Fruit fly (Drosophila melanogaster) whole organism, prepupa: ENCODE measurements around the gene yl.

Experiments used
- Blimp-1 ChIP-seq: fragments of 200-800 bp; sonication (Bioruptor generic); optimal IDR thresholded peaks from 3 replicates; lab custom pipeline; 2017; ENCODE audit warnings: missing biosample characterization, missing genetic modification characterization, mild to moderate bottlenecking, moderate library complexity, missing genetic modification reagents
- CG10631 ChIP-seq: fragments of 200-800 bp; sonication (Bioruptor generic); optimal IDR thresholded peaks from 2 replicates; lab custom pipeline; 2016; ENCODE audit warnings: missing biosample characterization, missing genetic modification characterization
- CG11294 ChIP-seq: fragments of 200-800 bp; sonication (Bioruptor generic); IDR thresholded peaks from 2 replicates; pipeline ENCODE4 v1.3.6; 2022; ENCODE audit warnings: missing biosample characterization, missing genetic modification characterization
- CG11762 ChIP-seq: fragments of 200-800 bp; sonication (Bioruptor generic); optimal IDR thresholded peaks from 3 replicates; lab custom pipeline; 2016; ENCODE audit warnings: missing biosample characterization, missing genetic modification characterization; ENCODE audit not compliant: insufficient read depth
- CG11902 ChIP-seq: fragments of 200-800 bp; sonication (Bioruptor generic); optimal IDR thresholded peaks from 3 replicates; lab custom pipeline; 2016; ENCODE audit warnings: missing biosample characterization, missing genetic modification characterization
- CG15336 ChIP-seq: fragments of 200-800 bp; sonication (Bioruptor generic); IDR thresholded peaks from 2 replicates; pipeline ENCODE4 v1.3.6; 2022; ENCODE audit warnings: missing biosample characterization, missing genetic modification characterization
- CG1621 ChIP-seq: fragments of 200-800 bp; sonication (Bioruptor generic); optimal IDR thresholded peaks from 3 replicates; lab custom pipeline; 2018; ENCODE audit warnings: missing biosample characterization, mild to moderate bottlenecking, missing genetic modification characterization
- CG3032 ChIP-seq: fragments of 200-800 bp; optimal IDR thresholded peaks from 2 replicates; lab custom pipeline; 2019; ENCODE audit warnings: missing biosample characterization, mild to moderate bottlenecking, missing genetic modification characterization, moderate library complexity
- CG31627 ChIP-seq: fragments of 200-800 bp; sonication (Bioruptor generic); optimal IDR thresholded peaks from 3 replicates; lab custom pipeline; 2016; ENCODE audit warnings: missing biosample characterization, missing genetic modification characterization
- CG32006 ChIP-seq: fragments of 200-800 bp; sonication (Bioruptor generic); optimal IDR thresholded peaks from 3 replicates; lab custom pipeline; 2017; ENCODE audit warnings: missing biosample characterization, mild to moderate bottlenecking, missing genetic modification characterization
- CG34406 ChIP-seq: fragments of 200-800 bp; sonication (Bioruptor generic); optimal IDR thresholded peaks from 3 replicates; lab custom pipeline; 2016; ENCODE audit warnings: missing biosample characterization, missing genetic modification characterization
- CG3919 ChIP-seq: fragments of 200-800 bp; sonication (Bioruptor generic); optimal IDR thresholded peaks from 3 replicates; lab custom pipeline; 2016; ENCODE audit warnings: missing biosample characterization, missing genetic modification characterization
- CG4318 ChIP-seq: fragments of 200-800 bp; sonication (Bioruptor generic); optimal IDR thresholded peaks from 3 replicates; lab custom pipeline; 2017; ENCODE audit warnings: missing biosample characterization, mild to moderate bottlenecking, missing genetic modification characterization
- CG6163 ChIP-seq: fragments of 200-800 bp; sonication (Bioruptor generic); IDR thresholded peaks from 3 replicates; pipeline ENCODE4 v1.3.6; 2022; ENCODE audit warnings: missing biosample characterization, missing genetic modification characterization
- CG8119 ChIP-seq: fragments of 200-800 bp; sonication (Bioruptor generic); IDR thresholded peaks from 3 replicates; pipeline ENCODE4 v1.3.6; 2022; ENCODE audit warnings: missing biosample characterization, missing genetic modification characterization
- CG8319 ChIP-seq: fragments of 200-800 bp; sonication (Bioruptor generic); optimal IDR thresholded peaks from 3 replicates; lab custom pipeline; 2016; ENCODE audit warnings: missing biosample characterization, missing genetic modification characterization
- CG9139 ChIP-seq: fragments of 200-800 bp; sonication (Bioruptor generic); optimal IDR thresholded peaks from 3 replicates; lab custom pipeline; 2017; ENCODE audit warnings: missing biosample characterization, mild to moderate bottlenecking, missing genetic modification characterization
- Eip75B ChIP-seq: fragments of 200-800 bp; sonication (Bioruptor generic); optimal IDR thresholded peaks from 3 replicates; lab custom pipeline; 2016; ENCODE audit warnings: missing biosample characterization, missing genetic modification characterization
- Eip78C ChIP-seq: fragments of 200-800 bp; sonication (Bioruptor generic); peaks from one replicate; lab custom pipeline; 2016; ENCODE audit warnings: missing biosample characterization, missing genetic modification characterization
- Ets96B ChIP-seq: fragments of 200-800 bp; optimal IDR thresholded peaks from 2 replicates; lab custom pipeline; 2019; ENCODE audit warnings: missing biosample characterization, mild to moderate bottlenecking, missing genetic modification characterization, moderate library complexity
- Gug ChIP-seq: fragments of 200-800 bp; sonication (Bioruptor generic); IDR thresholded peaks from 2 replicates; pipeline ENCODE4 v1.3.6; 2022; ENCODE audit warnings: missing biosample characterization, missing genetic modification characterization
- Hr39 ChIP-seq: fragments of 200-800 bp; sonication (Bioruptor generic); optimal IDR thresholded peaks from 2 replicates; lab custom pipeline; 2016; ENCODE audit warnings: missing biosample characterization, missing genetic modification characterization
- Lpt ChIP-seq: fragments of 200-800 bp; sonication (Bioruptor generic); optimal IDR thresholded peaks from 3 replicates; lab custom pipeline; 2016; ENCODE audit warnings: missing biosample characterization, missing genetic modification characterization
- Met ChIP-seq: fragments of 200-800 bp; sonication (Bioruptor generic); optimal IDR thresholded peaks from 3 replicates; lab custom pipeline; 2016; ENCODE audit warnings: missing biosample characterization, missing genetic modification characterization
- OdsH ChIP-seq: fragments of 200-800 bp; sonication (Bioruptor generic); optimal IDR thresholded peaks from 3 replicates; lab custom pipeline; 2016; ENCODE audit warnings: missing biosample characterization, missing genetic modification characterization
- Smox ChIP-seq: fragments of 200-800 bp; sonication (Bioruptor generic); optimal IDR thresholded peaks from 3 replicates; lab custom pipeline; 2016; ENCODE audit warnings: missing biosample characterization, missing genetic modification characterization
- Sox102F ChIP-seq: fragments of 200-800 bp; sonication (Bioruptor generic); optimal IDR thresholded peaks from 2 replicates; lab custom pipeline; 2016; ENCODE audit warnings: missing biosample characterization, mild to moderate bottlenecking, missing genetic modification characterization
- Sox14 ChIP-seq: fragments of 200-800 bp; sonication (Bioruptor generic); optimal IDR thresholded peaks from 3 replicates; lab custom pipeline; 2016; ENCODE audit warnings: missing biosample characterization, missing genetic modification characterization
- achi ChIP-seq: fragments of 200-800 bp; sonication (Bioruptor generic); optimal IDR thresholded peaks from 3 replicates; lab custom pipeline; 2016; ENCODE audit warnings: missing biosample characterization, missing genetic modification characterization
- acj6 ChIP-seq: fragments of 200-800 bp; sonication (Bioruptor generic); optimal IDR thresholded peaks from 3 replicates; lab custom pipeline; 2016; ENCODE audit warnings: missing biosample characterization, missing genetic modification characterization
- cyc ChIP-seq: fragments of 200-800 bp; sonication (Bioruptor generic); optimal IDR thresholded peaks from 3 replicates; lab custom pipeline; 2016; ENCODE audit warnings: missing biosample characterization, missing genetic modification characterization
- dac ChIP-seq: fragments of 200-800 bp; sonication (Bioruptor generic); optimal IDR thresholded peaks from 2 replicates; lab custom pipeline; 2017; ENCODE audit warnings: missing biosample characterization, mild to moderate bottlenecking, missing genetic modification characterization
- dsx ChIP-seq: fragments of 200-800 bp; optimal IDR thresholded peaks from 3 replicates; lab custom pipeline; 2019; ENCODE audit warnings: missing biosample characterization, mild to moderate bottlenecking, missing genetic modification characterization, moderate library complexity; ENCODE audit not compliant: poor library complexity, severe bottlenecking
- eg ChIP-seq: fragments of 200-800 bp; sonication (Bioruptor generic); IDR thresholded peaks from 3 replicates; pipeline ENCODE4 v1.3.6; 2022; ENCODE audit warnings: missing biosample characterization, missing genetic modification characterization
- esn ChIP-seq: fragments of 200-800 bp; sonication (Bioruptor generic); optimal IDR thresholded peaks from 2 replicates; lab custom pipeline; 2016; ENCODE audit warnings: missing biosample characterization, mild to moderate bottlenecking, missing genetic modification characterization, moderate library complexity
- fd85E ChIP-seq: fragments of 200-800 bp; sonication (Bioruptor generic); optimal IDR thresholded peaks from 3 replicates; lab custom pipeline; 2016; ENCODE audit warnings: missing biosample characterization, missing genetic modification characterization
- net ChIP-seq: fragments of 200-800 bp; sonication (Bioruptor generic); optimal IDR thresholded peaks from 3 replicates; lab custom pipeline; 2016; ENCODE audit warnings: missing biosample characterization, missing genetic modification characterization
- pdm3 ChIP-seq: fragments of 200-800 bp; sonication (Bioruptor generic); optimal IDR thresholded peaks from 3 replicates; lab custom pipeline; 2016; ENCODE audit warnings: missing biosample characterization, missing genetic modification characterization
- salr ChIP-seq, 2 experiments: fragments of 200-800 bp; sonication (Bioruptor generic); optimal IDR thresholded peaks; 3 replicates each; lab custom pipeline; 2016 to 2018; ENCODE audit warnings: missing biosample characterization in 2 of 2, missing genetic modification characterization in 2 of 2, mild to moderate bottlenecking in 1 of 2
- spab ChIP-seq: fragments of 200-800 bp; sonication (Bioruptor generic); optimal IDR thresholded peaks from 2 replicates; lab custom pipeline; 2017; ENCODE audit warnings: missing biosample characterization, mild to moderate bottlenecking, missing genetic modification characterization, missing genetic modification reagents
- ss ChIP-seq, 2 experiments: fragments of 200-800 bp; sonication (Bioruptor generic); optimal IDR thresholded peaks; 2 replicates in 1 of 2; 3 replicates in 1 of 2; lab custom pipeline; 2017 to 2018; ENCODE audit warnings: mild to moderate bottlenecking in 2 of 2, missing biosample characterization in 2 of 2, missing genetic modification characterization in 2 of 2, moderate library complexity in 1 of 2
- topi ChIP-seq: fragments of 200-800 bp; sonication (Bioruptor generic); optimal IDR thresholded peaks from 3 replicates; lab custom pipeline; 2016; ENCODE audit warnings: missing biosample characterization, missing genetic modification characterization
- vri ChIP-seq: fragments of 200-800 bp; sonication (Bioruptor generic); optimal IDR thresholded peaks from 3 replicates; lab custom pipeline; 2016; ENCODE audit warnings: missing biosample characterization, mild to moderate bottlenecking, missing genetic modification characterization

Gene yl

dm6 chrX:14193013-14193412 lies at the start of gene yl:
TSS of gene yl (plus strand) at chrX:14193214.
- TF ChIP-seq fd85E (no peak), dsx (GFP tag; lab: Kevin White, UChicago) (no peak), CG11902 (no peak), CG9139 (GFP tag; lab: Kevin White, UChicago) (no peak), ss (GFP tag; optimal IDR thresholded peaks at IDR 0.05; lab: Kevin White, UChicago) (no peak), pdm3 (GFP tag; lab: Kevin White, UChicago) (no peak), CG6163 (GFP tag; lab: Robert Waterston, UW) (no peak), CG32006 (GFP tag; lab: Kevin White, UChicago) (no peak), CG4318 (GFP tag; lab: Kevin White, UChicago) (no peak), CG11762 (GFP tag; lab: Kevin White, UChicago) (no peak), Lpt (GFP tag; lab: Kevin White, UChicago) (no peak), salr (GFP tag; optimal IDR thresholded peaks at IDR 0.05; lab: Kevin White, UChicago) (no peak), CG34406 (GFP tag; lab: Kevin White, UChicago) (no peak), CG10631 (GFP tag; lab: Kevin White, UChicago) (no peak)

dm6 chrX:14148171-14148570 lies 44.8 kb upstream of the yl start:
- TF ChIP-seq eg (0 out of 3 replicates have a peak, but pooled peaks have one; percentile 29), CG1621 (tag; lab: Kevin White, UChicago) (no peak), Met (GFP tag; lab: Kevin White, UChicago) (peak; percentile 45), Blimp-1 (GFP tag; lab: Kevin White, UChicago) (no peak), Sox14 (peak; percentile 21), CG32006 (GFP tag; lab: Kevin White, UChicago) (peak; percentile 39), esn (GFP tag; lab: Kevin White, UChicago) (peak; percentile 16), Lpt (GFP tag; lab: Kevin White, UChicago) (peak; percentile 10), CG3919 (peak; percentile 44), acj6 (GFP tag; lab: Kevin White, UChicago) (peak; percentile 5), dac (GFP tag; lab: Kevin White, UChicago) (no peak), CG10631 (GFP tag; lab: Kevin White, UChicago) (peak; percentile 60), cyc (GFP tag; lab: Kevin White, UChicago) (peak; percentile 14), salr (GFP tag; optimal IDR thresholded peaks at IDR 0.05; lab: Kevin White, UChicago) (no peak), CG15336 (GFP tag; lab: Robert Waterston, UW) (peak; percentile 24; the same call in 1 of the 2 replicates), vri (no peak), Gug (peak; percentile 30; the same call in 1 of the 2 replicates), Hr39 (GFP tag; lab: Kevin White, UChicago) (peak; percentile 37), CG3032 (tag; lab: Kevin White, UChicago) (peak; percentile 17), CG6163 (GFP tag; lab: Robert Waterston, UW) (peak; percentile 33; the same call in 2 of the 3 replicates), Ets96B (tag; lab: Kevin White, UChicago) (peak; percentile 24), CG11294 (GFP tag; lab: Robert Waterston, UW) (no peak), topi (peak; percentile 25), Smox (GFP tag; lab: Kevin White, UChicago) (peak; percentile 18), pdm3 (GFP tag; lab: Kevin White, UChicago) (peak; percentile 42), dsx (GFP tag; lab: Kevin White, UChicago) (peak; percentile 6), net (peak; percentile 22), achi (GFP tag; lab: Kevin White, UChicago) (peak; percentile 49), Eip75B (GFP tag; lab: Kevin White, UChicago) (peak; percentile 12), spab (GFP tag; lab: Kevin White, UChicago) (no peak), CG8319 (GFP tag; lab: Kevin White, UChicago) (no peak), Eip78C (GFP tag; lab: Kevin White, UChicago) (peak; percentile 79), OdsH (GFP tag; lab: Kevin White, UChicago) (peak; percentile 33), CG31627 (GFP tag; lab: Kevin White, UChicago) (peak; percentile 20), CG11902 (no peak), Sox102F (no peak), CG8119 (GFP tag; lab: Robert Waterston, UW) (0 out of 3 replicates have a peak, but pooled peaks have one; percentile 33)
